Worm (Caenorhabditis elegans): ENCODE data around the gene hrde-2.

The hrde-2 gene

DNA sequence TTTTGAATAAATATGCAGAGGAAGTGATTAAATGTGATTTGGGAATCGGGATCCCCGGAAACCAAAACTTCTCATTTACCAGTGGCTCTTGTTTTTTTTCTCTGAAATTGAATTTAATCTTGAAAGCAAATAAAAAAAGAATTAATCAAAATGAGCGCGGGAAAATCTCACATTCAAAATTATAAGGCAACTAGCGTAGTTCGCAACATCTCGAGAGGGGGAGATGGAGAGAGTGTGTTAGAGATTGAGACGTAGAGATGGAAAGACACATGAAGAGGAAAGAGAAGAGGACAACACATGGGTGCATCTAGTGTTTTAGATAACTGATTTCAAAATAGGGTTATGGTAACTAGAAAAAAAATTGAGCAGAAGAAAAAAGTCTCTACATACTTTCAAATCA, 43.2 kb downstream of the hrde-2 start, which contains the start of gene sdc-3:
TSS of gene sdc-3 (minus strand) at position 101 of the 400 bp plus-strand sequence.
- TF ChIP-seq flh-1 (GFP tag; optimal IDR thresholded peaks at IDR 0.05): no peak
- TF ChIP-seq nhr-28 (tag; optimal IDR thresholded peaks at IDR 0.05): no peak
- TF ChIP-seq ces-1 (GFP tag; optimal IDR thresholded peaks at IDR 0.05): no peak
- no peak for TF ChIP-seq hlh-1 (tag; optimal IDR thresholded peaks at IDR 0.05)
- no peak for TF ChIP-seq blmp-1 (tag; optimal IDR thresholded peaks at IDR 0.05)
- TF ChIP-seq nhr-2 (tag; optimal IDR thresholded peaks at IDR 0.05): no peak
- TF ChIP-seq unc-120 (tag; optimal IDR thresholded peaks at IDR 0.05; ENCODE audit: poor library complexity, severe bottlenecking): no peak
- TF ChIP-seq nhr-12 (tag; optimal IDR thresholded peaks at IDR 0.05): no peak

- TF ChIP-seq nhr-76 (tag; optimal IDR thresholded peaks at IDR 0.05) (no peak), bed-3 (GFP tag; optimal IDR thresholded peaks at IDR 0.05) (no peak), unc-39 (tag; optimal IDR thresholded peaks at IDR 0.05) (no peak), M03D4.4 (tag; optimal IDR thresholded peaks at IDR 0.05) (no peak), ztf-11 (tag; optimal IDR thresholded peaks at IDR 0.05) (no peak), blmp-1 (tag; optimal IDR thresholded peaks at IDR 0.05) (no peak), pha-4 (tag; optimal IDR thresholded peaks at IDR 0.05) (no peak), sptf-1 (tag; optimal IDR thresholded peaks at IDR 0.05) (no peak), hlh-1 (tag; optimal IDR thresholded peaks at IDR 0.05) (no peak)
Observed at ce11 chrV:15051720-15052119, 46.8 kb downstream of the hrde-2 start.

DNA sequence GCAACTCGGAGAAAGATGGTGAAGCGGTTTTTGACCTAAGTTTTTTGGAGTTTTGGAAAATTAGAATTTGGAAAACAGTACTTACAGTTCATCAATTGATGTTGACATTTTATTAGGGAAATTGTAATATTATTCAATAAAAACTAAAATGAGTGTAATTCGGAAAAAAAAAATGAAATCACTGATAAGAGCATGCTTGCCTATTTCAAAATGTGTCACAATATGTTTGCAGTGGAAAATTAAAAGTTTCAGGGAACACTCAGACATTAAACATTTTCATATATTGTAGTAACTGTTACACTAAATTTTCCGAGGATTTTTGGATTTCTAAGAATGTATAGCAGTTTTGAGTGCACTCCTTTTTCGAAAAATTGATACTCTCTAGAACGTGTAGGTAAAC, 47.5 kb downstream of the hrde-2 start, which contains the start of the genes fbxa-82 and C25D7.5:
TSS of gene fbxa-82 (minus strand) at position 163 of the 400 bp plus-strand sequence.
TSS of gene C25D7.5 (plus strand) at position 283 of the 400 bp plus-strand sequence.
- TF ChIP-seq lin-13 (tag; optimal IDR thresholded peaks at IDR 0.05): no peak
- no peak for TF ChIP-seq unc-62 (GFP tag; optimal IDR thresholded peaks at IDR 0.05)
- no peak for TF ChIP-seq zip-8 (tag; optimal IDR thresholded peaks at IDR 0.05)
- TF ChIP-seq sem-2 (GFP tag; optimal IDR thresholded peaks at IDR 0.05): no peak
- no peak for TF ChIP-seq ces-1 (GFP tag; optimal IDR thresholded peaks at IDR 0.05)
- TF ChIP-seq nhr-28 (tag; optimal IDR thresholded peaks at IDR 0.05): no peak
- no peak for TF ChIP-seq cnd-1 (tag; optimal IDR thresholded peaks at IDR 0.05)
- TF ChIP-seq M03D4.4 (tag; optimal IDR thresholded peaks at IDR 0.05): no peak

- TF ChIP-seq ces-1 (GFP tag; optimal IDR thresholded peaks at IDR 0.05) (no peak), zip-8 (tag; optimal IDR thresholded peaks at IDR 0.05) (peak; percentile 61)
Observed at ce11 chrV:15054733-15055132, 49.8 kb downstream of the hrde-2 start.

DNA sequence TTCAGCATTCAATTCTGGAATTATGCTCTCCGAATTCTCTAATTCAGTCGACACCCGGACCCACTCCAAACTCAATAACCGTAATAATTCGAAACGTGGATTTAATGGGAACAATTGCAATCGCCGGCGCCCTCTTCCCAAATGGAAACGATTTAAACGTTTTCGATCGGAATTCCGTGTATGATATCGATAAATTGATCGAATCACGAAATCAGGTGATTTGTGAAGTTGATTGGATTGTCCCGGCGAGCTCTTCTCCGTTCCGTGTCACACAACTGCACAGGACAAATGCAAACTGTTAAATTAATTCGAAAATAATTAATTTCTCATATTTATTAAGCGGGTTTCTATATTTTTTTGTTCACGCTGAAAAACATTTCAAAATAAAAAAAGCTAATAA, 51.0 kb downstream of the hrde-2 start, which contains the start of gene C25D7.16:
TSS of gene C25D7.16 (plus strand) at position 301 of the 400 bp plus-strand sequence.
- TF ChIP-seq ceh-83 (GFP tag; optimal IDR thresholded peaks at IDR 0.05) (no peak), lsy-2 (tag; optimal IDR thresholded peaks at IDR 0.05) (no peak), snpc-4 (tag; optimal IDR thresholded peaks at IDR 0.05) (no peak), hlh-1 (tag; optimal IDR thresholded peaks at IDR 0.05) (no peak), mep-1 (tag; optimal IDR thresholded peaks at IDR 0.05) (no peak), unc-120 (tag; optimal IDR thresholded peaks at IDR 0.05; ENCODE audit: poor library complexity, severe bottlenecking) (no peak), nhr-76 (tag; optimal IDR thresholded peaks at IDR 0.05) (no peak), sem-2 (GFP tag; optimal IDR thresholded peaks at IDR 0.05) (no peak), nhr-28 (tag; optimal IDR thresholded peaks at IDR 0.05) (no peak), blmp-1 (tag; optimal IDR thresholded peaks at IDR 0.05) (no peak), ceh-43 (GFP tag; optimal IDR thresholded peaks at IDR 0.05) (no peak), bed-3 (GFP tag; optimal IDR thresholded peaks at IDR 0.05) (no peak), unc-39 (tag; optimal IDR thresholded peaks at IDR 0.05) (no peak), ham-2 (GFP tag; optimal IDR thresholded peaks at IDR 0.05) (no peak), elt-1 (tag; optimal IDR thresholded peaks at IDR 0.05; ENCODE audit: borderline replicate concordance, insufficient read depth) (no peak), mab-5 (tag; optimal IDR thresholded peaks at IDR 0.05) (no peak), lin-13 (tag; optimal IDR thresholded peaks at IDR 0.05) (no peak)

Data from whole organism, mixed stage, embryonic.